In the genomic region with DNA sequence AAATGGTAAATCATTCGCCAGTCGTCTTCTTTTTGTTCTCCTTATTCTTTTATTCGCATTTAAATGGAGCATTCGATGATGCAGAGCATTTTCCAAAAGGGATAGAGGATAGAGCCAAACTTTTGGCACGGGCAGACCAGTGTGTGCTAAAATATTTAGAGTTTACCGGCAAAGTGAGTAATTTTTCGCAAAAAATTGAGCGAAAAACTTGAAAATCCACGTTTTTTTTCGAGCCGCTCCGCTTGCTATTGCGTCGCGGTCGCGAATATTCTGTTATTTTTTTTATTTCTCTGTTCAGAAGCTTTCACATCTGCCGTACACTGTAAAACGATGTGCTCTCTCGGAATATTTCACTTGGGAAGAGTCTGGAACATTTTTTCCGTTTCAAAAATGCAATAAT, we compare ENCODE assay signal across 2 worm cellular contexts.
TF ChIP-seq lines count a peak whose summit lies in the region.

A gene (plus strand): TSS at position 3 of the 400 bp plus-strand sequence.

TF ChIP-seq in whole organism, L4 larva, 104 proteins besides CTCF, POLR2A, EP300 and RAD21 (continued from another document):
- TF ChIP-seq arid-1 (GFP tag; conservative IDR thresholded peaks at IDR 0.05; lab: Robert Waterston, UW) = peak; percentile 11; the same call in 1 of the 2 replicates

TF ChIP-seq in whole organism, young adult, 124 proteins besides CTCF, POLR2A, EP300 and RAD21 (continued from another document):
- TF ChIP-seq snpc-4 (GFP tag; optimal IDR thresholded peaks at IDR 0.05; lab: Kevin White, UChicago) (peak; percentile 45), snpc-4 (tag; optimal IDR thresholded peaks at IDR 0.05; lab: Kevin White, UChicago) (peak in 1 of 4 experiments; percentile 88), nfya-1 (tag; optimal IDR thresholded peaks at IDR 0.05; lab: Kevin White, UChicago; ENCODE audit: borderline replicate concordance, insufficient read depth) (no peak), F49E8.2 (tag; optimal IDR thresholded peaks at IDR 0.05; lab: Kevin White, UChicago; ENCODE audit: insufficient read depth) (peak; percentile 65), dox-1 (GFP tag; IDR thresholded peaks at IDR 0.05; lab: Robert Waterston, UW) (no peak), ztf-25 (GFP tag; IDR thresholded peaks at IDR 0.05; lab: Robert Waterston, UW) (0 out of 2 replicates have a peak, but pooled peaks have one; percentile 10), ztf-6 (GFP tag; IDR thresholded peaks at IDR 0.05; lab: Robert Waterston, UW) (no peak), aptf-3 (GFP tag; IDR thresholded peaks at IDR 0.05; lab: Robert Waterston, UW) (no peak), unc-62 (GFP tag; optimal IDR thresholded peaks at IDR 0.05; lab: Kevin White, UChicago) (no peak), B0019.2 (GFP tag; conservative IDR thresholded peaks at IDR 0.05; lab: Robert Waterston, UW) (no peak), F10E7.11 (tag; optimal IDR thresholded peaks at IDR 0.05; lab: Kevin White, UChicago) (peak; percentile 5), somi-1 (GFP tag; optimal IDR thresholded peaks at IDR 0.05; lab: Kevin White, UChicago) (no peak), cebp-1 (GFP tag; IDR thresholded peaks at IDR 0.05; lab: Robert Waterston, UW) (no peak), cebp-1 (tag; optimal IDR thresholded peaks at IDR 0.05; lab: Kevin White, UChicago) (peak; percentile 12), aptf-2 (GFP tag; conservative IDR thresholded peaks at IDR 0.05; lab: Robert Waterston, UW) (no peak), bed-1 (GFP tag; IDR thresholded peaks at IDR 0.05; lab: Robert Waterston, UW) (no peak), snpc-1.3 (tag; optimal IDR thresholded peaks at IDR 0.05; lab: Kevin White, UChicago; ENCODE audit: insufficient read depth) (no peak), F52B5.7 (tag; optimal IDR thresholded peaks at IDR 0.05; lab: Kevin White, UChicago) (peak; percentile 39), tbp1 (GFP tag; optimal IDR thresholded peaks at IDR 0.05; lab: Kevin White, UChicago) (peak; percentile 44), athp-1 (tag; optimal IDR thresholded peaks at IDR 0.05; lab: Kevin White, UChicago) (peak; percentile 63), lin-35 (GFP tag; optimal IDR thresholded peaks at IDR 0.05; lab: Kevin White, UChicago) (no peak), F55B11.4 (tag; optimal IDR thresholded peaks at IDR 0.05; lab: Kevin White, UChicago; ENCODE audit: borderline replicate concordance, insufficient read depth) (no peak), madf-6 (GFP tag; IDR thresholded peaks at IDR 0.05; lab: Robert Waterston, UW) (peak; percentile 39; the same call in 1 of the 2 replicates), lsl-1 (GFP tag; optimal IDR thresholded peaks at IDR 0.05; lab: Kevin White, UChicago) (no peak), Y79H2A.3 (GFP tag; conservative IDR thresholded peaks at IDR 0.05; lab: Robert Waterston, UW) (no peak), let-526 (GFP tag; IDR thresholded peaks at IDR 0.05; lab: Robert Waterston, UW) (no peak), lsy-27 (tag; optimal IDR thresholded peaks at IDR 0.05; lab: Kevin White, UChicago; ENCODE audit: borderline replicate concordance, insufficient read depth) (no peak), him-1 (tag; optimal IDR thresholded peaks at IDR 0.05; lab: Kevin White, UChicago) (peak; percentile 37), C17E4.6 (GFP tag; IDR thresholded peaks at IDR 0.05; lab: Robert Waterston, UW) (no peak), ccch-3 (GFP tag; optimal IDR thresholded peaks at IDR 0.05; lab: Kevin White, UChicago) (no peak), F39B2.1 (GFP tag; IDR thresholded peaks at IDR 0.05; lab: Robert Waterston, UW) (no peak), lin-54 (GFP tag; optimal IDR thresholded peaks at IDR 0.05; lab: Kevin White, UChicago) (peak; percentile 7), ama-1 (optimal IDR thresholded peaks at IDR 0.05; lab: Kevin White, UChicago) (no peak), ama-1 (GFP tag; optimal IDR thresholded peaks at IDR 0.05; lab: Kevin White, UChicago) (no peak), madf-3 (GFP tag; IDR thresholded peaks at IDR 0.05; lab: Robert Waterston, UW) (0 out of 2 replicates have a peak, but pooled peaks have one; percentile 59), F57A8.1 (GFP tag; optimal IDR thresholded peaks at IDR 0.05; lab: Kevin White, UChicago) (no peak), egl-44 (GFP tag; IDR thresholded peaks at IDR 0.05; lab: Robert Waterston, UW) (no peak), ztf-18 (tag; optimal IDR thresholded peaks at IDR 0.05; lab: Kevin White, UChicago) (peak; percentile 26), ztf-22 (GFP tag; optimal IDR thresholded peaks at IDR 0.05; lab: Kevin White, UChicago) (no peak), C06A6.2 (GFP tag; conservative IDR thresholded peaks at IDR 0.05; lab: Robert Waterston, UW) (no peak), ceh-79 (tag; optimal IDR thresholded peaks at IDR 0.05; lab: Kevin White, UChicago) (no peak), chd-7 (tag; optimal IDR thresholded peaks at IDR 0.05; lab: Kevin White, UChicago) (no peak), cebp-2 (GFP tag; IDR thresholded peaks at IDR 0.05; lab: Robert Waterston, UW) (no peak), hsf-1 (GFP tag; IDR thresholded peaks at IDR 0.05; lab: Robert Waterston, UW) (no peak), akir-1 (GFP tag; optimal IDR thresholded peaks at IDR 0.05; lab: Kevin White, UChicago) (no peak), pbrm-1 (GFP tag; IDR thresholded peaks at IDR 0.05; lab: Robert Waterston, UW) (no peak), egrh-3 (GFP tag; IDR thresholded peaks at IDR 0.05; lab: Robert Waterston, UW) (no peak), lin-40 (tag; optimal IDR thresholded peaks at IDR 0.05; lab: Kevin White, UChicago) (no peak), Y95B8A.8 (GFP tag; IDR thresholded peaks at IDR 0.05; lab: Robert Waterston, UW) (0 out of 2 replicates have a peak, but pooled peaks have one; percentile 15), madf-8 (GFP tag; conservative IDR thresholded peaks at IDR 0.05; lab: Robert Waterston, UW) (0 out of 2 replicates have a peak, but pooled peaks have one; percentile 8), B0261.1 (tag; optimal IDR thresholded peaks at IDR 0.05; lab: Kevin White, UChicago) (no peak), xnd-1 (tag; optimal IDR thresholded peaks at IDR 0.05; lab: Kevin White, UChicago) (no peak), B0035.1 (tag; optimal IDR thresholded peaks at IDR 0.05; lab: Kevin White, UChicago) (no peak), nhr-120 (GFP tag; IDR thresholded peaks at IDR 0.05; lab: Robert Waterston, UW) (no peak), Y56A3A.18 (GFP tag; IDR thresholded peaks at IDR 0.05; lab: Robert Waterston, UW) (0 out of 2 replicates have a peak, but pooled peaks have one; percentile 53), B0336.3 (GFP tag; IDR thresholded peaks at IDR 0.05; lab: Robert Waterston, UW) (peak; percentile 68; the same call in 1 of the 2 replicates), ceh-27 (GFP tag; optimal IDR thresholded peaks at IDR 0.05; lab: Kevin White, UChicago) (no peak), attf-6 (GFP tag; IDR thresholded peaks at IDR 0.05; lab: Robert Waterston, UW) (peak; percentile 92), rcor-1 (GFP tag; IDR thresholded peaks at IDR 0.05; lab: Robert Waterston, UW) (peak; percentile 38; the same call in 1 of the 2 replicates), mel-28 (tag; optimal IDR thresholded peaks at IDR 0.05; lab: Kevin White, UChicago; ENCODE audit: borderline replicate concordance) (no peak), madf-10 (tag; optimal IDR thresholded peaks at IDR 0.05; lab: Kevin White, UChicago) (no peak), tbx-9 (tag; optimal IDR thresholded peaks at IDR 0.05; lab: Kevin White, UChicago; ENCODE audit: borderline replicate concordance) (no peak), sea-2 (GFP tag; IDR thresholded peaks at IDR 0.05; lab: Robert Waterston, UW) (no peak), Y53F4B.3 (GFP tag; IDR thresholded peaks at IDR 0.05; lab: Robert Waterston, UW) (no peak), unc-130 (GFP tag; optimal IDR thresholded peaks at IDR 0.05; lab: Kevin White, UChicago) (no peak), sdz-38 (tag; optimal IDR thresholded peaks at IDR 0.05; lab: Kevin White, UChicago) (no peak), snpc-1.1 (tag; optimal IDR thresholded peaks at IDR 0.05; lab: Kevin White, UChicago; ENCODE audit: insufficient read depth) (no peak), egl-18 (GFP tag; IDR thresholded peaks at IDR 0.05; lab: Robert Waterston, UW) (no peak), pha-4 (tag; optimal IDR thresholded peaks at IDR 0.05; lab: Kevin White, UChicago) (no peak), let-607 (tag; optimal IDR thresholded peaks at IDR 0.05; lab: Kevin White, UChicago) (no peak), attf-3 (GFP tag; conservative IDR thresholded peaks at IDR 0.05; lab: Robert Waterston, UW) (no peak), ztf-28 (GFP tag; IDR thresholded peaks at IDR 0.05; lab: Robert Waterston, UW) (0 out of 2 replicates have a peak, but pooled peaks have one; percentile 68), hlh-12 (tag; optimal IDR thresholded peaks at IDR 0.05; lab: Kevin White, UChicago) (no peak), zim-3 (tag; optimal IDR thresholded peaks at IDR 0.05; lab: Kevin White, UChicago) (peak; percentile 57), hrde-1 (tag; optimal IDR thresholded peaks at IDR 0.05; lab: Kevin White, UChicago; ENCODE audit: borderline replicate concordance) (peak; percentile 67), ceh-100 (GFP tag; IDR thresholded peaks at IDR 0.05; lab: Robert Waterston, UW) (peak; percentile 26), ets-4 (GFP tag; optimal IDR thresholded peaks at IDR 0.05; lab: Kevin White, UChicago) (no peak), nfya-2 (GFP tag; IDR thresholded peaks at IDR 0.05; lab: Robert Waterston, UW) (no peak), K12H6.12 (tag; optimal IDR thresholded peaks at IDR 0.05; lab: Kevin White, UChicago) (no peak), Y67H2A.10 (GFP tag; conservative IDR thresholded peaks at IDR 0.05; lab: Robert Waterston, UW) (no peak), hmg-1.2 (GFP tag; IDR thresholded peaks at IDR 0.05; lab: Robert Waterston, UW) (peak; percentile 23; the same call in 1 of the 2 replicates), tlf-1 (GFP tag; optimal IDR thresholded peaks at IDR 0.05; lab: Kevin White, UChicago) (peak; percentile 43), Y53G8AR.9 (GFP tag; conservative IDR thresholded peaks at IDR 0.05; lab: Robert Waterston, UW) (peak; percentile 76), T26A5.8 (tag; optimal IDR thresholded peaks at IDR 0.05; lab: Kevin White, UChicago) (no peak), lag-1 (GFP tag; IDR thresholded peaks at IDR 0.05; lab: Robert Waterston, UW) (no peak)
TF ChIP-seq in whole organism, young adult: peak in this region for 37.
